Fruit fly (Drosophila melanogaster) whole organism, embryonic: Measurements from ENCODE around the gene HHEX.

Experiments
- Asciz ChIP-seq: fragments of 200-800 bp; sonication (Bioruptor generic); optimal IDR thresholded peaks from 2 replicates; lab custom pipeline; 2017; ENCODE audit warnings: missing biosample characterization, mild to moderate bottlenecking, missing genetic modification characterization, missing genetic modification reagents
- B-H2 ChIP-seq: fragments of 200-800 bp; sonication (Bioruptor generic); optimal IDR thresholded peaks from 2 replicates; lab custom pipeline; 2018; ENCODE audit warnings: missing biosample characterization, mild to moderate bottlenecking, missing genetic modification characterization
- CG10267 ChIP-seq: fragments of 200-800 bp; sonication (Bioruptor generic); optimal IDR thresholded peaks from 2 replicates; lab custom pipeline; 2018; ENCODE audit warnings: missing biosample characterization, mild to moderate bottlenecking, missing genetic modification characterization, moderate library complexity
- CG10431 ChIP-seq: fragments of 200-800 bp; sonication (Bioruptor generic); optimal IDR thresholded peaks from 3 replicates; lab custom pipeline; 2018; ENCODE audit warnings: missing biosample characterization, mild to moderate bottlenecking, missing genetic modification characterization
- CG12391 ChIP-seq: fragments of 200-800 bp; sonication (Bioruptor generic); optimal IDR thresholded peaks from 3 replicates; lab custom pipeline; 2018; ENCODE audit warnings: missing biosample characterization, mild to moderate bottlenecking, missing genetic modification characterization, moderate library complexity
- CG12942 ChIP-seq: fragments of 200-800 bp; sonication (Bioruptor generic); optimal IDR thresholded peaks from 3 replicates; lab custom pipeline; 2016; ENCODE audit warnings: missing biosample characterization, missing genetic modification characterization
- CG14014 ChIP-seq: fragments of 200-800 bp; sonication (Bioruptor generic); IDR thresholded peaks from 2 replicates; pipeline ENCODE4 v1.3.6; 2022; ENCODE audit warnings: missing biosample characterization, missing genetic modification characterization
- CG14441 ChIP-seq: fragments of 200-800 bp; sonication (Bioruptor generic); IDR thresholded peaks from 2 replicates; pipeline ENCODE4 v1.3.6; 2022; ENCODE audit warnings: missing biosample characterization, missing genetic modification characterization
- CG14667 ChIP-seq: fragments of 200-800 bp; sonication (Bioruptor generic); IDR thresholded peaks from 2 replicates; pipeline ENCODE4 v1.3.6; 2022; ENCODE audit warnings: missing biosample characterization, missing genetic modification characterization
- CG14710 ChIP-seq: fragments of 200-800 bp; sonication (Bioruptor generic); optimal IDR thresholded peaks from 3 replicates; lab custom pipeline; 2019; ENCODE audit warnings: missing biosample characterization, mild to moderate bottlenecking, missing genetic modification characterization, moderate library complexity
- CG15011 ChIP-seq: fragments of 200-800 bp; sonication (Bioruptor generic); optimal IDR thresholded peaks from 3 replicates; lab custom pipeline; 2018; ENCODE audit warnings: missing biosample characterization, mild to moderate bottlenecking, missing genetic modification characterization
- CG15269 ChIP-seq: fragments of 200-800 bp; sonication (Bioruptor generic); optimal IDR thresholded peaks from 2 replicates; lab custom pipeline; 2018; ENCODE audit warnings: missing biosample characterization, mild to moderate bottlenecking, missing genetic modification characterization, moderate library complexity
- CG17361 ChIP-seq: fragments of 200-800 bp; sonication (Bioruptor generic); IDR thresholded peaks from 3 replicates; pipeline ENCODE4 v1.3.6; 2022; ENCODE audit warnings: missing biosample characterization, missing genetic modification characterization
- CG17912 ChIP-seq: fragments of 200-800 bp; sonication (Bioruptor generic); optimal IDR thresholded peaks from 2 replicates; lab custom pipeline; 2018; ENCODE audit warnings: missing biosample characterization, mild to moderate bottlenecking, missing genetic modification characterization
- CG18599 ChIP-seq: fragments of 200-800 bp; sonication (Bioruptor generic); optimal IDR thresholded peaks from 3 replicates; lab custom pipeline; 2017; ENCODE audit warnings: missing biosample characterization, missing genetic modification characterization, mild to moderate bottlenecking, moderate library complexity, missing genetic modification reagents
- CG2199 ChIP-seq: fragments of 200-800 bp; sonication (Bioruptor generic); IDR thresholded peaks from 3 replicates; pipeline ENCODE4 v1.3.6; 2022; ENCODE audit warnings: missing biosample characterization, missing genetic modification characterization
- CG31441 ChIP-seq: fragments of 200-800 bp; sonication (Bioruptor generic); IDR thresholded peaks from 2 replicates; pipeline ENCODE4 v1.3.6; 2022; ENCODE audit warnings: missing biosample characterization, missing genetic modification characterization
- CG33557 ChIP-seq: fragments of 200-800 bp; sonication (Bioruptor generic); optimal IDR thresholded peaks from 2 replicates; lab custom pipeline; 2019; ENCODE audit warnings: missing biosample characterization, mild to moderate bottlenecking, missing genetic modification characterization, moderate library complexity
- CG34224 ChIP-seq: fragments of 200-800 bp; sonication (Bioruptor generic); IDR thresholded peaks from 3 replicates; pipeline ENCODE4 v1.3.6; 2022; ENCODE audit warnings: missing biosample characterization, missing genetic modification characterization; ENCODE audit not compliant: partially characterized antibody
- CG43689 ChIP-seq: fragments of 200-800 bp; sonication (Bioruptor generic); IDR thresholded peaks from 2 replicates; pipeline ENCODE4 v1.3.6; 2022; ENCODE audit warnings: missing biosample characterization, missing genetic modification characterization
- CG7786 ChIP-seq: fragments of 200-800 bp; sonication (Bioruptor generic); optimal IDR thresholded peaks from 2 replicates; lab custom pipeline; 2016; ENCODE audit warnings: missing biosample characterization, missing genetic modification characterization
- CG7963 ChIP-seq: fragments of 200-800 bp; sonication (Bioruptor generic); IDR thresholded peaks from 3 replicates; pipeline ENCODE4 v1.3.6; 2022; ENCODE audit warnings: missing biosample characterization, missing genetic modification characterization; ENCODE audit not compliant: partially characterized antibody
- CG8478 ChIP-seq: fragments of >200 bp; optimal IDR thresholded peaks from 2 replicates; lab custom pipeline; 2018
- CG9727 ChIP-seq: fragments of 200-800 bp; sonication (Bioruptor generic); optimal IDR thresholded peaks from 3 replicates; lab custom pipeline; 2017; ENCODE audit warnings: missing biosample characterization, mild to moderate bottlenecking, missing genetic modification characterization
- Dbx ChIP-seq: fragments of 200-800 bp; sonication (Bioruptor generic); IDR thresholded peaks from 3 replicates; pipeline ENCODE4 v1.3.6; 2022; ENCODE audit warnings: missing biosample characterization, missing genetic modification characterization
- Gsc ChIP-seq: fragments of 200-800 bp; sonication (Bioruptor generic); IDR thresholded peaks from 2 replicates; pipeline ENCODE4 v1.3.6; 2022; ENCODE audit warnings: missing biosample characterization, missing genetic modification characterization
- Gug ChIP-seq: fragments of 200-800 bp; sonication (Bioruptor generic); IDR thresholded peaks from 4 replicates; pipeline ENCODE4 v1.3.6; 2022; ENCODE audit warnings: missing biosample characterization, missing genetic modification characterization
- Hr51 ChIP-seq, 2 experiments: fragments of 200-800 bp; sonication (Bioruptor generic); optimal IDR thresholded peaks; 2 replicates in 1 of 2; 3 replicates in 1 of 2; lab custom pipeline; 2016 to 2018; ENCODE audit warnings: missing biosample characterization in 2 of 2, missing genetic modification characterization in 2 of 2, mild to moderate bottlenecking in 1 of 2, moderate library complexity in 1 of 2
- Side ChIP-seq: fragments of 200-800 bp; sonication (Bioruptor generic); optimal IDR thresholded peaks from 2 replicates; lab custom pipeline; 2016; ENCODE audit warnings: missing biosample characterization, missing genetic modification characterization
- Sin3A ChIP-seq: fragments of >200 bp; optimal IDR thresholded peaks from 2 replicates; lab custom pipeline; 2018
- Spps ChIP-seq: fragments of 200-800 bp; sonication (Bioruptor generic); optimal IDR thresholded peaks from 2 replicates; lab custom pipeline; 2018; ENCODE audit warnings: missing biosample characterization, mild to moderate bottlenecking, missing genetic modification characterization
- Stat92E ChIP-seq, 3 experiments: fragments of >200 bp in 2 of 3; fragments of 200-800 bp in 1 of 3; sonication (Bioruptor generic) in 1 of 3; optimal IDR thresholded peaks; 2 replicates each; lab custom pipeline; 2017 to 2019; ENCODE audit warnings: missing biosample characterization in 3 of 3, missing genetic modification characterization in 3 of 3, mild to moderate bottlenecking in 1 of 3, moderate library complexity in 1 of 3
- aop ChIP-seq: fragments of 200-800 bp; sonication (Bioruptor generic); IDR thresholded peaks from 2 replicates; pipeline ENCODE4 v1.3.6; 2022; ENCODE audit warnings: missing biosample characterization, missing genetic modification characterization
- chn ChIP-seq: fragments of 200-800 bp; sonication (Bioruptor generic); optimal IDR thresholded peaks from 2 replicates; lab custom pipeline; 2016; ENCODE audit warnings: missing biosample characterization, missing genetic modification characterization
- corto ChIP-seq: fragments of 200-800 bp; sonication (Bioruptor generic); optimal IDR thresholded peaks from 2 replicates; lab custom pipeline; 2016; ENCODE audit warnings: missing biosample characterization, mild to moderate bottlenecking, missing genetic modification characterization, moderate library complexity
- fru ChIP-seq: fragments of >200 bp; optimal IDR thresholded peaks from 2 replicates; lab custom pipeline; 2017
- gfzf ChIP-seq: fragments of 200-800 bp; sonication (Bioruptor generic); optimal IDR thresholded peaks from 2 replicates; lab custom pipeline; 2016; ENCODE audit warnings: missing biosample characterization, mild to moderate bottlenecking, missing genetic modification characterization, moderate library complexity
- grn ChIP-seq: fragments of 200-800 bp; sonication (Bioruptor generic); optimal IDR thresholded peaks from 3 replicates; lab custom pipeline; 2017; ENCODE audit warnings: missing biosample characterization, missing genetic modification characterization
- gsb-n ChIP-seq: fragments of 200-800 bp; sonication (Bioruptor generic); optimal IDR thresholded peaks from 3 replicates; lab custom pipeline; 2018; ENCODE audit warnings: missing biosample characterization, mild to moderate bottlenecking, missing genetic modification characterization
- klu ChIP-seq: fragments of 200-800 bp; sonication (Bioruptor generic); IDR thresholded peaks from 2 replicates; pipeline ENCODE4 v1.3.6; 2022; ENCODE audit warnings: missing biosample characterization, missing genetic modification characterization
- lola ChIP-seq, 3 experiments: fragments of >200 bp in 2 of 3; fragments of 200-800 bp in 1 of 3; sonication (Bioruptor generic) in 1 of 3; optimal IDR thresholded peaks; 2 replicates each; lab custom pipeline; 2017 to 2019; ENCODE audit warnings: missing biosample characterization in 3 of 3, missing genetic modification characterization in 3 of 3, mild to moderate bottlenecking in 1 of 3, moderate library complexity in 1 of 3
- lov ChIP-seq, 2 experiments: fragments of 200-800 bp in 1 of 2; fragments of >200 bp in 1 of 2; sonication (Bioruptor generic) in 1 of 2; IDR thresholded peaks in 1 of 2; optimal IDR thresholded peaks in 1 of 2; 2 replicates in 1 of 2; 3 replicates in 1 of 2; pipeline versions ENCODE4 v1.3.6 to Lab custom; 2017 to 2022; ENCODE audit warnings: missing biosample characterization in 1 of 2, missing genetic modification characterization in 1 of 2
- otp ChIP-seq: fragments of 200-800 bp; sonication (Bioruptor generic); IDR thresholded peaks from 3 replicates; pipeline ENCODE4, ENCODE4 v1.3.6; 2022; ENCODE audit warnings: missing biosample characterization, missing genetic modification characterization
- pan ChIP-seq, 4 experiments: fragments of >200 bp in 3 of 4; fragments of 200-800 bp in 1 of 4; sonication (Bioruptor generic) in 1 of 4; optimal IDR thresholded peaks in 3 of 4; IDR thresholded peaks in 1 of 4; 2 replicates each; pipeline versions ENCODE4 v1.3.6 to Lab custom; 2017 to 2022; ENCODE audit warnings: missing biosample characterization in 2 of 4, missing genetic modification characterization in 2 of 4, mixed read lengths in 1 of 4
- peb ChIP-seq: fragments of 200-800 bp; sonication (Bioruptor generic); IDR thresholded peaks from 2 replicates; pipeline ENCODE4 v1.3.6; 2022; ENCODE audit warnings: missing biosample characterization, missing genetic modification characterization
- pnt ChIP-seq: fragments of 200-800 bp; sonication (Bioruptor generic); optimal IDR thresholded peaks from 3 replicates; lab custom pipeline; 2016; ENCODE audit warnings: missing biosample characterization, missing genetic modification characterization
- sens ChIP-seq: fragments of 200-800 bp; sonication (Bioruptor generic); peaks from one replicate; lab custom pipeline; 2016; ENCODE audit warnings: missing biosample characterization, missing genetic modification characterization
- sim ChIP-seq: fragments of 200-800 bp; sonication (Bioruptor generic); IDR thresholded peaks from 2 replicates; pipeline ENCODE4 v1.3.6; 2022; ENCODE audit warnings: missing biosample characterization, missing genetic modification characterization
- sisA ChIP-seq: fragments of 200-800 bp; sonication (Bioruptor generic); IDR thresholded peaks from 2 replicates; pipeline ENCODE4 v1.3.6; 2022; ENCODE audit warnings: missing biosample characterization, missing genetic modification characterization

The HHEX gene

DNA sequence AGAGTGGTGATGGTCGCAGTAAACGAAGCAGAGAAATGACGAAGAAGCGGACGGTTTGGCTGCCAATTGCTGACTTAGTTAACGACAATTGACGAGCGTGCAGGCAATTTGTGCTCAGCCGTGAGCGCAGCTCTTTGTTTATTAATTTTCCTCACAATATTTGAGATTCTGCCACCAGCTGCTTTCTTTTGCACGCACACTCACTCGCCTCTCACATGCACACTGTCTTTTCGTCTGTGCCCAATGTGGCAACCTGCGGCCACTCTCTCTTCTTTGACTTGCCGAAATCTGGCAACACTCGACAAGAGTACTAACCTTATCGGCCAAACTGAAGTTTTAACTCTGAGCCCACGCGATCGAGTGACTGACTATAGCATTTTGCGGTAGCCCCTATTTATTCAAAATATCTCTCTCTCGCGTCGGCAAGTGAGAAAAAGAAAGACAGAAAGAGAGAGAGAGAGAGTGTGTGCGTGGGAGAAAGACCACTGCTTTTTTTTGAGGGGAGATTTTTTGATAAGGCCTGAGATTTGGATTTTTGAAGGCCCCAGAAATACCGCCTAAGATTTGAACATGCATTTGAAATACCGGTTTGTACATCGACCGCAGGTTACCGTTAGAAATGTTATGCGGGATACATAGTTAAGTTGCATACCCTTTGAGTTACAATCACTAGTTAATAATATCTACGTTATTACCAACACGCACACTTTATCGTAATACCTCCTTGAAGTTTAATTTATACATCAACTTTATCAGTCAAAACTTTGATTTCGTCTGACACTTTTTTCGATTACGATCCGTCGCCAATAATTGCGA is 20.1 kb downstream of the HHEX start, which contains the start of gene Mvl (continued):
- TF ChIP-seq CG14441 (GFP tag; lab: Robert Waterston, UW) = no peak
- no peak for TF ChIP-seq Sin3A (lab: Kevin White, UChicago)
- TF ChIP-seq peb (GFP tag; lab: Robert Waterston, UW) = no peak
- TF ChIP-seq CG15269 (tag; lab: Kevin White, UChicago) = no peak
- no peak for TF ChIP-seq sisA (GFP tag; lab: Robert Waterston, UW)
- TF ChIP-seq CG12391 (tag; lab: Kevin White, UChicago) = no peak
- peak; percentile 99 for TF ChIP-seq grn
- no peak for TF ChIP-seq aop (GFP tag; lab: Robert Waterston, UW)
- TF ChIP-seq CG14710 (tag; lab: Kevin White, UChicago) = peak; percentile 34
- no peak; the same call in 2 of the 3 replicates for TF ChIP-seq CG2199 (GFP tag; lab: Robert Waterston, UW)
- no peak for TF ChIP-seq CG43689 (GFP tag; lab: Robert Waterston, UW)
- TF ChIP-seq CG9727 (GFP tag; lab: Kevin White, UChicago) = no peak
- no peak for TF ChIP-seq CG31441 (GFP tag; lab: Robert Waterston, UW)
- TF ChIP-seq sim = no peak
- no peak for TF ChIP-seq lov (optimal IDR thresholded peaks at IDR 0.05; lab: Kevin White, UChicago)
- no peak for TF ChIP-seq lov (GFP tag; IDR thresholded peaks at IDR 0.05; lab: Robert Waterston, UW)
- peak; percentile 24; the same call in 1 of the 3 replicates for TF ChIP-seq CG34224 (GFP tag; lab: Robert Waterston, UW)
- 0 out of 3 replicates have a peak, but pooled peaks have one; percentile 9 for TF ChIP-seq Dbx (GFP tag; lab: Robert Waterston, UW)
- no peak for TF ChIP-seq CG14014 (GFP tag; lab: Robert Waterston, UW)
- peak; percentile 34 for TF ChIP-seq CG10267 (tag; lab: Kevin White, UChicago)
- TF ChIP-seq CG17912 (GFP tag; lab: Kevin White, UChicago) = peak; percentile 23
- TF ChIP-seq lola (GFP tag; optimal IDR thresholded peaks at IDR 0.05; lab: Kevin White, UChicago) = no peak
- no peak for TF ChIP-seq corto (GFP tag; lab: Kevin White, UChicago)
- no peak for TF ChIP-seq Gsc (GFP tag; lab: Robert Waterston, UW)
- no peak for TF ChIP-seq CG10431 (GFP tag; lab: Kevin White, UChicago)
- no peak for TF ChIP-seq pan (optimal IDR thresholded peaks at IDR 0.05; lab: Kevin White, UChicago)
- TF ChIP-seq pan (GFP tag; optimal IDR thresholded peaks at IDR 0.05 in 1 of 2, IDR thresholded peaks at IDR 0.05 in 1 of 2) = no peak
- TF ChIP-seq sens (GFP tag; lab: Kevin White, UChicago) = peak; percentile 90
- TF ChIP-seq CG7963 (GFP tag; lab: Robert Waterston, UW) = no peak
- TF ChIP-seq Spps (tag; lab: Kevin White, UChicago) = peak; percentile 6
- TF ChIP-seq CG33557 (GFP tag; lab: Kevin White, UChicago) = no peak
- TF ChIP-seq Side (GFP tag; lab: Kevin White, UChicago) = peak; percentile 25
- TF ChIP-seq fru (lab: Kevin White, UChicago) = no peak
- no peak for TF ChIP-seq klu (GFP tag; lab: Robert Waterston, UW)
- no peak for TF ChIP-seq pnt (GFP tag; lab: Kevin White, UChicago)
- TF ChIP-seq chn = no peak
- TF ChIP-seq CG17361 = 0 out of 3 replicates have a peak, but pooled peaks have one; percentile 17
- peak; percentile 43 for TF ChIP-seq gfzf
- no peak for TF ChIP-seq CG7786
- no peak for TF ChIP-seq Hr51 (GFP tag; optimal IDR thresholded peaks at IDR 0.05; lab: Kevin White, UChicago)
- TF ChIP-seq CG12942 (GFP tag; lab: Kevin White, UChicago) = no peak
- TF ChIP-seq CG8478 (lab: Kevin White, UChicago) = no peak
- TF ChIP-seq otp (GFP tag; lab: Robert Waterston, UW) = no peak
- TF ChIP-seq Stat92E (GFP tag; optimal IDR thresholded peaks at IDR 0.05; lab: Kevin White, UChicago) = peak in 1 of 3 experiments; percentile 14
- no peak for TF ChIP-seq Asciz (GFP tag; lab: Kevin White, UChicago)
- peak; percentile 37 for TF ChIP-seq CG18599 (GFP tag; lab: Kevin White, UChicago)
- no peak for TF ChIP-seq CG15011 (GFP tag; lab: Kevin White, UChicago)
- TF ChIP-seq gsb-n (tag; lab: Kevin White, UChicago) = no peak
- TF ChIP-seq CG14667 (GFP tag; lab: Robert Waterston, UW) = no peak
- no peak for TF ChIP-seq B-H2 (GFP tag; lab: Kevin White, UChicago)
- TF ChIP-seq Gug = no peak
